Worm (Caenorhabditis elegans) whole organism, L1 larva: ENCODE results near the gene nhr-135.

Experiments used
- blmp-1 ChIP-seq: fragments of 150-350 bp; optimal IDR thresholded peaks from 2 replicates; lab custom pipeline; 2014; ENCODE audit warnings: missing biosample characterization, missing genetic modification characterization
- dpl-1 ChIP-seq, 3 experiments: fragments of 150-350 bp in 2 of 3; sonication (generic microtip) in 1 of 3; optimal IDR thresholded peaks; 2 replicates each; lab custom pipeline; 2014 to 2017; ENCODE audit warnings: missing biosample characterization in 3 of 3, missing genetic modification characterization in 3 of 3, missing genetic modification reagents in 3 of 3
- efl-3 ChIP-seq: fragments of 200-800 bp; sonication (Bioruptor generic); optimal IDR thresholded peaks from 2 replicates; lab custom pipeline; 2018; ENCODE audit warnings: mild to moderate bottlenecking, missing genetic modification characterization, missing compliant biosample characterization
- elt-2 ChIP-seq: sonication (generic microtip); optimal IDR thresholded peaks from 2 replicates; lab custom pipeline; 2016; ENCODE audit warnings: missing genetic modification characterization, mild to moderate bottlenecking, inconsistent platforms, missing compliant biosample characterization, missing genetic modification reagents
- elt-3 ChIP-seq, 6 experiments: fragments of 150-350 bp in 1 of 6; sonication (generic microtip); optimal IDR thresholded peaks; 2 replicates each; lab custom pipeline; 2017 to 2018; ENCODE audit warnings: missing biosample characterization in 6 of 6, missing genetic modification characterization in 6 of 6, inconsistent platforms in 1 of 6
- fkh-10 ChIP-seq: sonication (generic microtip); optimal IDR thresholded peaks from 2 replicates; lab custom pipeline; 2017; ENCODE audit warnings: missing biosample characterization, missing genetic modification reagents, missing genetic modification characterization
- lin-15B ChIP-seq: fragments of 150-350 bp; sonication (generic microtip); optimal IDR thresholded peaks from 3 replicates; lab custom pipeline; 2014; ENCODE audit warnings: missing biosample characterization, missing genetic modification characterization
- tlp-1 ChIP-seq: fragments of 150-350 bp; optimal IDR thresholded peaks from 2 replicates; lab custom pipeline; 2014; ENCODE audit warnings: missing biosample characterization, missing genetic modification characterization
- zip-4 ChIP-seq: fragments of 200-800 bp; sonication (Bioruptor generic); optimal IDR thresholded peaks from 2 replicates; lab custom pipeline; 2018; ENCODE audit warnings: mild to moderate bottlenecking, missing genetic modification characterization, moderate library complexity, missing compliant biosample characterization
- ztf-11 ChIP-seq, 2 experiments: sonication (generic microtip); optimal IDR thresholded peaks; 2 replicates each; lab custom pipeline; 2016 to 2017; ENCODE audit warnings: missing genetic modification characterization in 2 of 2, missing biosample characterization in 1 of 2, missing compliant biosample characterization in 1 of 2

DNA sequence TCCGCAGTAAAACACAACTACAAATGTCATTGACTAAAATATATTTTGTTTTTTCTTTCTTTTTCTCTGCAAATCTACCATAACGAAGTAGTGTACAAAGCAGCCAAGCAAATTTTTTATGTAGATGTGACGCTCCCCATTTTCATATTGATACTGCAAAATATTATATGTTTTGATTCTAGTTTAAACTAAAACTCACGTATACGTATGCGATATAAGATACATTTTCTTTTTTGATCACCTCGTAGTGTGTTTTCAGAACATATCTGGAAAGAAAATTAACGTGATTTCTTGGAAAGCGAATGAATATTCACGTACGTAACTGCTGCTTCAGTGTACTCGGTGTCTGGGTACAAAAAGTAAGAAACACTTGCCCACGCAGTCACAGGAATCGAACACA is 43.3 kb upstream of the nhr-135 start:
- no peak for TF ChIP-seq dpl-1 (GFP tag; optimal IDR thresholded peaks at IDR 0.05; lab: Kevin White, UChicago)
- no peak for TF ChIP-seq lin-15B (tag; lab: Kevin White, UChicago)
- TF ChIP-seq elt-3 (tag; optimal IDR thresholded peaks at IDR 0.05; lab: Kevin White, UChicago): no peak
- no peak for TF ChIP-seq fkh-10 (GFP tag; lab: Kevin White, UChicago)
- no peak for TF ChIP-seq efl-3 (GFP tag; lab: Kevin White, UChicago)
- no peak for TF ChIP-seq zip-4 (GFP tag; lab: Kevin White, UChicago)
- no peak for TF ChIP-seq blmp-1 (tag; lab: Kevin White, UChicago)
- no peak for TF ChIP-seq tlp-1 (tag; lab: Kevin White, UChicago)
- no peak for TF ChIP-seq ztf-11 (tag; optimal IDR thresholded peaks at IDR 0.05; lab: Kevin White, UChicago)
- TF ChIP-seq elt-2 (tag; lab: Kevin White, UChicago): no peak
